Fruit fly (Drosophila melanogaster) whole organism, embryonic: ENCODE data around the gene Nup358.

ENCODE experiments used
- Asciz ChIP-seq: fragments of 200-800 bp; sonication (Bioruptor generic); optimal IDR thresholded peaks from 2 replicates; lab custom pipeline; 2017; ENCODE audit warnings: missing biosample characterization, mild to moderate bottlenecking, missing genetic modification characterization, missing genetic modification reagents
- Atf6 ChIP-seq: fragments of 200-800 bp; sonication (Bioruptor generic); IDR thresholded peaks from 2 replicates; pipeline ENCODE4 v1.3.6; 2022; ENCODE audit warnings: missing biosample characterization, missing genetic modification characterization
- B-H2 ChIP-seq: fragments of 200-800 bp; sonication (Bioruptor generic); optimal IDR thresholded peaks from 2 replicates; lab custom pipeline; 2018; ENCODE audit warnings: missing biosample characterization, mild to moderate bottlenecking, missing genetic modification characterization
- BtbVII ChIP-seq: fragments of 200-800 bp; sonication (Bioruptor generic); optimal IDR thresholded peaks from 3 replicates; lab custom pipeline; 2017; ENCODE audit warnings: missing biosample characterization, mild to moderate bottlenecking, missing genetic modification characterization
- CG10147 ChIP-seq: fragments of 200-800 bp; sonication (Bioruptor generic); optimal IDR thresholded peaks from 2 replicates; lab custom pipeline; 2019; ENCODE audit warnings: missing biosample characterization, mild to moderate bottlenecking, missing genetic modification characterization, moderate library complexity
- CG10209 ChIP-seq: fragments of 200-800 bp; sonication (Bioruptor generic); optimal IDR thresholded peaks from 3 replicates; lab custom pipeline; 2017; ENCODE audit warnings: missing biosample characterization, mild to moderate bottlenecking, missing genetic modification characterization, missing genetic modification reagents
- CG11560 ChIP-seq: fragments of 200-800 bp; sonication (Bioruptor generic); IDR thresholded peaks from 3 replicates; pipeline ENCODE4 v1.3.6; 2022; ENCODE audit warnings: missing biosample characterization, missing genetic modification characterization
- CG12659 ChIP-seq: fragments of 200-800 bp; sonication (Bioruptor generic); optimal IDR thresholded peaks from 3 replicates; lab custom pipeline; 2017; ENCODE audit warnings: mild to moderate bottlenecking, missing biosample characterization, missing genetic modification reagents, missing genetic modification characterization
- CG12769 ChIP-seq: fragments of 200-800 bp; sonication (Bioruptor generic); optimal IDR thresholded peaks from 2 replicates; lab custom pipeline; 2019; ENCODE audit warnings: missing biosample characterization, mild to moderate bottlenecking, missing genetic modification characterization, moderate library complexity
- CG13296 ChIP-seq: fragments of 200-800 bp; sonication (Bioruptor generic); optimal IDR thresholded peaks from 3 replicates; lab custom pipeline; 2018; ENCODE audit warnings: missing biosample characterization, mild to moderate bottlenecking, missing genetic modification characterization
- CG13894 ChIP-seq: fragments of 200-800 bp; sonication (Bioruptor generic); optimal IDR thresholded peaks from 3 replicates; lab custom pipeline; 2018; ENCODE audit warnings: missing biosample characterization, mild to moderate bottlenecking, missing genetic modification characterization, moderate library complexity
- CG14014 ChIP-seq: fragments of 200-800 bp; sonication (Bioruptor generic); IDR thresholded peaks from 2 replicates; pipeline ENCODE4 v1.3.6; 2022; ENCODE audit warnings: missing biosample characterization, missing genetic modification characterization
- CG15269 ChIP-seq: fragments of 200-800 bp; sonication (Bioruptor generic); optimal IDR thresholded peaks from 2 replicates; lab custom pipeline; 2018; ENCODE audit warnings: missing biosample characterization, mild to moderate bottlenecking, missing genetic modification characterization, moderate library complexity
- CG17568 ChIP-seq: fragments of 200-800 bp; sonication (Bioruptor generic); optimal IDR thresholded peaks from 2 replicates; lab custom pipeline; 2018; ENCODE audit warnings: missing biosample characterization, mild to moderate bottlenecking, missing genetic modification characterization, moderate library complexity
- CG18619 ChIP-seq: fragments of 200-800 bp; sonication (Bioruptor generic); optimal IDR thresholded peaks from 3 replicates; lab custom pipeline; 2017; ENCODE audit warnings: missing biosample characterization, mild to moderate bottlenecking, missing genetic modification characterization
- CG2120 ChIP-seq: fragments of 200-800 bp; sonication (Bioruptor generic); optimal IDR thresholded peaks from 3 replicates; lab custom pipeline; 2016; ENCODE audit warnings: missing biosample characterization, missing genetic modification characterization
- CG2202 ChIP-seq: fragments of 200-800 bp; sonication (Bioruptor generic); optimal IDR thresholded peaks from 2 replicates; lab custom pipeline; 2018; ENCODE audit warnings: missing biosample characterization, mild to moderate bottlenecking, missing genetic modification characterization
- CG3281 ChIP-seq: fragments of 200-800 bp; sonication (Bioruptor generic); optimal IDR thresholded peaks from 3 replicates; lab custom pipeline; 2017; ENCODE audit warnings: missing biosample characterization, mild to moderate bottlenecking, missing genetic modification characterization
- CG3407 ChIP-seq: fragments of 200-800 bp; sonication (Bioruptor generic); optimal IDR thresholded peaks from 2 replicates; lab custom pipeline; 2018; ENCODE audit warnings: missing biosample characterization, mild to moderate bottlenecking, missing genetic modification characterization
- CG34376 ChIP-seq: fragments of 200-800 bp; sonication (Bioruptor generic); optimal IDR thresholded peaks from 2 replicates; lab custom pipeline; 2018; ENCODE audit warnings: missing biosample characterization, mild to moderate bottlenecking, missing genetic modification characterization
- CG6765 ChIP-seq: fragments of 200-800 bp; sonication (Bioruptor generic); optimal IDR thresholded peaks from 3 replicates; lab custom pipeline; 2017; ENCODE audit warnings: missing biosample characterization, mild to moderate bottlenecking, missing genetic modification characterization
- CG7928 ChIP-seq: fragments of 200-800 bp; sonication (Bioruptor generic); optimal IDR thresholded peaks from 2 replicates; lab custom pipeline; 2017; ENCODE audit warnings: missing biosample characterization, mild to moderate bottlenecking, missing genetic modification characterization
- CG8290 ChIP-seq, 3 experiments: fragments of 200-800 bp; sonication (Bioruptor generic); optimal IDR thresholded peaks; 2 replicates each; lab custom pipeline; 2016 to 2019; ENCODE audit warnings: missing biosample characterization in 3 of 3, missing genetic modification characterization in 3 of 3, mild to moderate bottlenecking in 2 of 3, moderate library complexity in 1 of 3
- D19B ChIP-seq: fragments of 200-800 bp; sonication (Bioruptor generic); optimal IDR thresholded peaks from 2 replicates; lab custom pipeline; 2017; ENCODE audit warnings: missing biosample characterization, mild to moderate bottlenecking, missing genetic modification characterization
- Doc3 ChIP-seq: fragments of 200-800 bp; sonication (Bioruptor generic); IDR thresholded peaks from 3 replicates; pipeline ENCODE4 v1.3.6; 2022; ENCODE audit warnings: missing biosample characterization, missing genetic modification characterization; ENCODE audit not compliant: partially characterized antibody
- Ets65A ChIP-seq: fragments of 200-800 bp; sonication (Bioruptor generic); peaks from one replicate; lab custom pipeline; 2016; ENCODE audit warnings: missing biosample characterization, missing genetic modification characterization
- HHEX ChIP-seq: fragments of 200-800 bp; sonication (Bioruptor generic); optimal IDR thresholded peaks from 3 replicates; lab custom pipeline; 2017; ENCODE audit warnings: missing biosample characterization, mild to moderate bottlenecking, missing genetic modification characterization, missing genetic modification reagents
- HmgZ ChIP-seq: fragments of 200-800 bp; sonication (Bioruptor generic); optimal IDR thresholded peaks from 2 replicates; lab custom pipeline; 2018; ENCODE audit warnings: missing biosample characterization, mild to moderate bottlenecking, missing genetic modification characterization
- MTF-1 ChIP-seq: fragments of 200-800 bp; sonication (Bioruptor generic); optimal IDR thresholded peaks from 2 replicates; lab custom pipeline; 2018; ENCODE audit warnings: missing biosample characterization, mild to moderate bottlenecking, missing genetic modification characterization, borderline replicate concordance
- Mes4 ChIP-seq: fragments of 200-800 bp; sonication (Bioruptor generic); optimal IDR thresholded peaks from 2 replicates; lab custom pipeline; 2016; ENCODE audit warnings: missing biosample characterization, missing genetic modification characterization
- Mrtf ChIP-seq: fragments of 200-800 bp; sonication (Bioruptor generic); IDR thresholded peaks from 3 replicates; pipeline ENCODE4 v1.3.6; 2022; ENCODE audit warnings: missing biosample characterization, missing genetic modification characterization
- Optix ChIP-seq: fragments of 200-800 bp; sonication (Bioruptor generic); IDR thresholded peaks from 3 replicates; pipeline ENCODE4 v1.3.6; 2022; ENCODE audit warnings: missing biosample characterization, missing genetic modification characterization
- Scr ChIP-seq: fragments of 200-800 bp; sonication (Bioruptor generic); IDR thresholded peaks from 2 replicates; pipeline ENCODE4 v1.3.6; 2022; ENCODE audit warnings: missing biosample characterization, missing genetic modification characterization; ENCODE audit not compliant: partially characterized antibody
- ara ChIP-seq: fragments of 200-800 bp; sonication (Bioruptor generic); IDR thresholded peaks from 2 replicates; pipeline ENCODE4 v1.3.6; 2022; ENCODE audit warnings: missing biosample characterization, missing genetic modification characterization
- ash1 ChIP-seq: fragments of 200-800 bp; sonication (Bioruptor generic); optimal IDR thresholded peaks from 2 replicates; lab custom pipeline; 2018; ENCODE audit warnings: missing biosample characterization, mild to moderate bottlenecking, missing genetic modification characterization
- bcd ChIP-seq: fragments of 200-800 bp; sonication (Bioruptor generic); optimal IDR thresholded peaks from 2 replicates; lab custom pipeline; 2017; ENCODE audit warnings: missing biosample characterization, mild to moderate bottlenecking, missing genetic modification characterization
- exex ChIP-seq: fragments of 200-800 bp; sonication (Bioruptor generic); optimal IDR thresholded peaks from 4 replicates; lab custom pipeline; 2018; ENCODE audit warnings: missing biosample characterization, mild to moderate bottlenecking, missing genetic modification characterization, moderate library complexity
- hbn ChIP-seq: fragments of 200-800 bp; sonication (Bioruptor generic); IDR thresholded peaks from 2 replicates; pipeline ENCODE4 v1.3.6; 2022; ENCODE audit warnings: missing biosample characterization, missing genetic modification characterization; ENCODE audit not compliant: partially characterized antibody
- her ChIP-seq: fragments of 200-800 bp; sonication (Bioruptor generic); optimal IDR thresholded peaks from 2 replicates; lab custom pipeline; 2016; ENCODE audit warnings: missing biosample characterization, missing genetic modification characterization
- hkb ChIP-seq, 2 experiments: fragments of 200-800 bp in 1 of 2; fragments of >200 bp in 1 of 2; sonication (Bioruptor generic) in 1 of 2; IDR thresholded peaks in 1 of 2; optimal IDR thresholded peaks in 1 of 2; 2 replicates each; pipeline versions ENCODE4 v1.3.6 to Lab custom; 2017 to 2022; ENCODE audit warnings: missing biosample characterization in 1 of 2, missing genetic modification characterization in 1 of 2
- jigr1 ChIP-seq: fragments of 200-800 bp; sonication (Bioruptor generic); IDR thresholded peaks from 3 replicates; pipeline ENCODE4 v1.3.6; 2022; ENCODE audit warnings: missing biosample characterization, missing genetic modification characterization
- knrl ChIP-seq: fragments of 200-800 bp; sonication (Bioruptor generic); IDR thresholded peaks from 3 replicates; pipeline ENCODE4 v1.3.6; 2022; ENCODE audit warnings: missing biosample characterization, missing genetic modification characterization; ENCODE audit not compliant: partially characterized antibody
- maf-S ChIP-seq: fragments of 200-800 bp; sonication (Bioruptor generic); optimal IDR thresholded peaks from 2 replicates; lab custom pipeline; 2016; ENCODE audit warnings: missing biosample characterization, missing genetic modification characterization
- nom ChIP-seq: fragments of 200-800 bp; sonication (Bioruptor generic); optimal IDR thresholded peaks from 2 replicates; lab custom pipeline; 2017; ENCODE audit warnings: missing biosample characterization, missing genetic modification characterization, mild to moderate bottlenecking, moderate library complexity, missing genetic modification reagents
- scrt ChIP-seq: fragments of 200-800 bp; sonication (Bioruptor generic); optimal IDR thresholded peaks from 2 replicates; lab custom pipeline; 2018; ENCODE audit warnings: missing biosample characterization, mild to moderate bottlenecking, missing genetic modification characterization, moderate library complexity
- tap ChIP-seq: fragments of 200-800 bp; optimal IDR thresholded peaks from 3 replicates; lab custom pipeline; 2019; ENCODE audit warnings: missing biosample characterization, mild to moderate bottlenecking, missing genetic modification characterization, moderate library complexity
- unpg ChIP-seq: fragments of 200-800 bp; sonication (Bioruptor generic); optimal IDR thresholded peaks from 3 replicates; lab custom pipeline; 2018; ENCODE audit warnings: missing biosample characterization, mild to moderate bottlenecking, missing genetic modification characterization, moderate library complexity
- wek ChIP-seq: fragments of 200-800 bp; sonication (Bioruptor generic); optimal IDR thresholded peaks from 3 replicates; lab custom pipeline; 2018; ENCODE audit warnings: missing biosample characterization, mild to moderate bottlenecking, missing genetic modification characterization, moderate library complexity

Gene Nup358

dm6 chr3R:25281165-25281564 lies 32.0 kb downstream of the Nup358 start, which contains the start of gene CG11892 (continued):
- TF ChIP-seq B-H2 (GFP tag; lab: Kevin White, UChicago) (peak; percentile 19), CG13894 (tag; lab: Kevin White, UChicago) (peak; percentile 68), exex (tag; lab: Kevin White, UChicago) (peak; percentile 15), CG6765 (GFP tag; lab: Kevin White, UChicago) (peak; percentile 30), CG17568 (GFP tag; lab: Kevin White, UChicago) (peak; percentile 49), BtbVII (GFP tag; lab: Kevin White, UChicago) (peak; percentile 52), Mes4 (no peak), Scr (GFP tag; lab: Robert Waterston, UW) (no peak), Asciz (GFP tag; lab: Kevin White, UChicago) (peak; percentile 42), Mrtf (no peak), CG3281 (GFP tag; lab: Kevin White, UChicago) (peak; percentile 66), unpg (GFP tag; lab: Kevin White, UChicago) (peak; percentile 51), HmgZ (tag; lab: Kevin White, UChicago) (peak; percentile 32), CG15269 (peak; percentile 60), jigr1 (GFP tag; lab: Robert Waterston, UW) (no peak), HHEX (GFP tag; lab: Kevin White, UChicago) (peak; percentile 64), CG18619 (GFP tag; lab: Kevin White, UChicago) (peak; percentile 46), CG34376 (GFP tag; lab: Kevin White, UChicago) (peak; percentile 17), CG11560 (tag; lab: Robert Waterston, UW) (no peak), CG10209 (GFP tag; lab: Kevin White, UChicago) (peak; percentile 26), Doc3 (GFP tag; lab: Robert Waterston, UW) (no peak), Ets65A (GFP tag; lab: Kevin White, UChicago) (peak; percentile 88), CG7928 (GFP tag; lab: Kevin White, UChicago) (peak; percentile 45), ara (0 out of 2 replicates have a peak, but pooled peaks have one; percentile 43), CG14014 (GFP tag; lab: Robert Waterston, UW) (peak; percentile 27; the same call in 1 of the 2 replicates), CG12659 (GFP tag; lab: Kevin White, UChicago) (peak; percentile 46), CG2120 (peak; percentile 44), her (peak; percentile 6), CG3407 (GFP tag; lab: Kevin White, UChicago) (peak; percentile 42), D19B (GFP tag; lab: Kevin White, UChicago) (no peak), Atf6 (GFP tag; lab: Robert Waterston, UW) (peak; percentile 21; the same call in 1 of the 2 replicates), CG8290 (GFP tag; optimal IDR thresholded peaks at IDR 0.05; lab: Kevin White, UChicago) (no peak), CG8290 (tag; optimal IDR thresholded peaks at IDR 0.05; lab: Kevin White, UChicago) (peak in 1 of 2 experiments; percentile 93), bcd (GFP tag; lab: Kevin White, UChicago) (peak; percentile 20), hkb (optimal IDR thresholded peaks at IDR 0.05; lab: Kevin White, UChicago) (no peak), hkb (GFP tag; IDR thresholded peaks at IDR 0.05; lab: Robert Waterston, UW) (peak; percentile 27; the same call in 1 of the 2 replicates), CG10147 (GFP tag; lab: Kevin White, UChicago) (peak; percentile 27), Optix (GFP tag; lab: Robert Waterston, UW) (no peak), CG13296 (GFP tag; lab: Kevin White, UChicago) (peak; percentile 76), MTF-1 (peak; percentile 69), maf-S (GFP tag; lab: Kevin White, UChicago) (no peak), wek (GFP tag; lab: Kevin White, UChicago) (peak; percentile 49), knrl (GFP tag; lab: Robert Waterston, UW) (no peak), ash1 (GFP tag; lab: Kevin White, UChicago) (peak; percentile 45), hbn (GFP tag; lab: Robert Waterston, UW) (no peak), scrt (GFP tag; lab: Kevin White, UChicago) (peak; percentile 68), nom (GFP tag; lab: Kevin White, UChicago) (no peak), tap (tag; lab: Kevin White, UChicago) (peak; percentile 52), CG12769 (tag; lab: Kevin White, UChicago) (peak; percentile 87), CG2202 (tag; lab: Kevin White, UChicago) (no peak)
